Fruit fly (Drosophila melanogaster) whole organism, embryonic: ENCODE data around the gene Unc50.

Source experiments
- Antp ChIP-seq: fragments of 200-800 bp; sonication (Bioruptor generic); optimal IDR thresholded peaks from 3 replicates; lab custom pipeline; 2016; ENCODE audit warnings: missing biosample characterization, missing genetic modification characterization
- Atf3 ChIP-seq: fragments of 200-800 bp; sonication (Bioruptor generic); optimal IDR thresholded peaks from 3 replicates; lab custom pipeline; 2016; ENCODE audit warnings: missing biosample characterization, missing genetic modification characterization
- Bteb2 ChIP-seq: fragments of 200-800 bp; sonication (Bioruptor generic); optimal IDR thresholded peaks from 2 replicates; lab custom pipeline; 2016; ENCODE audit warnings: missing biosample characterization, missing genetic modification characterization
- CG10209 ChIP-seq: fragments of 200-800 bp; sonication (Bioruptor generic); optimal IDR thresholded peaks from 3 replicates; lab custom pipeline; 2017; ENCODE audit warnings: missing biosample characterization, mild to moderate bottlenecking, missing genetic modification characterization, missing genetic modification reagents
- CG1024 ChIP-seq: fragments of 200-800 bp; sonication (Bioruptor generic); IDR thresholded peaks from 2 replicates; pipeline ENCODE4 v1.3.6; 2022; ENCODE audit warnings: missing biosample characterization, missing genetic modification characterization
- CG10366 ChIP-seq: fragments of 200-800 bp; sonication (Bioruptor generic); IDR thresholded peaks from 2 replicates; pipeline ENCODE4 v1.3.6; 2022; ENCODE audit warnings: missing biosample characterization, missing genetic modification characterization
- CG11723 ChIP-seq: fragments of 200-800 bp; sonication (Bioruptor generic); optimal IDR thresholded peaks from 2 replicates; lab custom pipeline; 2017; ENCODE audit warnings: missing biosample characterization, mild to moderate bottlenecking, missing genetic modification characterization
- CG12155 ChIP-seq: fragments of 200-800 bp; sonication (Bioruptor generic); optimal IDR thresholded peaks from 3 replicates; lab custom pipeline; 2016; ENCODE audit warnings: missing biosample characterization, missing genetic modification characterization
- CG13624 ChIP-seq: fragments of 200-800 bp; sonication (Bioruptor generic); optimal IDR thresholded peaks from 2 replicates; lab custom pipeline; 2016; ENCODE audit warnings: missing biosample characterization, missing genetic modification characterization
- CG14667 ChIP-seq: fragments of 200-800 bp; sonication (Bioruptor generic); IDR thresholded peaks from 2 replicates; pipeline ENCODE4 v1.3.6; 2022; ENCODE audit warnings: missing biosample characterization, missing genetic modification characterization
- CG1529 ChIP-seq: fragments of 200-800 bp; sonication (Bioruptor generic); optimal IDR thresholded peaks from 3 replicates; lab custom pipeline; 2018; ENCODE audit warnings: missing biosample characterization, missing genetic modification characterization
- CG16863 ChIP-seq: fragments of 200-800 bp; sonication (Bioruptor generic); optimal IDR thresholded peaks from 3 replicates; lab custom pipeline; 2016; ENCODE audit warnings: missing biosample characterization, missing genetic modification characterization
- CG18619 ChIP-seq: fragments of 200-800 bp; sonication (Bioruptor generic); optimal IDR thresholded peaks from 3 replicates; lab custom pipeline; 2017; ENCODE audit warnings: missing biosample characterization, mild to moderate bottlenecking, missing genetic modification characterization
- CG3065 ChIP-seq: fragments of 200-800 bp; sonication (Bioruptor generic); optimal IDR thresholded peaks from 2 replicates; lab custom pipeline; 2016; ENCODE audit warnings: missing biosample characterization, missing genetic modification characterization
- CG31441 ChIP-seq: fragments of 200-800 bp; sonication (Bioruptor generic); IDR thresholded peaks from 2 replicates; pipeline ENCODE4 v1.3.6; 2022; ENCODE audit warnings: missing biosample characterization, missing genetic modification characterization
- CG4424 ChIP-seq: fragments of 200-800 bp; sonication (Bioruptor generic); optimal IDR thresholded peaks from 3 replicates; lab custom pipeline; 2016; ENCODE audit warnings: missing biosample characterization, missing genetic modification characterization
- CG5180 ChIP-seq: fragments of 200-800 bp; sonication (Bioruptor generic); optimal IDR thresholded peaks from 3 replicates; lab custom pipeline; 2017; ENCODE audit warnings: missing biosample characterization, missing genetic modification characterization, mild to moderate bottlenecking, moderate library complexity, missing genetic modification reagents
- CG6254 ChIP-seq: fragments of 200-800 bp; sonication (Bioruptor generic); optimal IDR thresholded peaks from 3 replicates; lab custom pipeline; 2017; ENCODE audit warnings: mild to moderate bottlenecking, missing biosample characterization, missing genetic modification reagents, missing genetic modification characterization
- CG6813 ChIP-seq: fragments of 200-800 bp; sonication (Bioruptor generic); optimal IDR thresholded peaks from 2 replicates; lab custom pipeline; 2017; ENCODE audit warnings: missing biosample characterization, missing genetic modification characterization, mild to moderate bottlenecking, moderate library complexity, missing genetic modification reagents
- CG7271 ChIP-seq: fragments of 200-800 bp; sonication (Bioruptor generic); optimal IDR thresholded peaks from 2 replicates; lab custom pipeline; 2018; ENCODE audit warnings: missing biosample characterization, mild to moderate bottlenecking, missing genetic modification characterization, moderate library complexity
- CG7357 ChIP-seq: fragments of 200-800 bp; sonication (Bioruptor generic); IDR thresholded peaks from 3 replicates; pipeline ENCODE4 v1.3.6; 2022; ENCODE audit warnings: missing biosample characterization, missing genetic modification characterization
- CG7786 ChIP-seq: fragments of 200-800 bp; sonication (Bioruptor generic); optimal IDR thresholded peaks from 2 replicates; lab custom pipeline; 2016; ENCODE audit warnings: missing biosample characterization, missing genetic modification characterization
- CG8765 ChIP-seq: fragments of 200-800 bp; sonication (Bioruptor generic); IDR thresholded peaks from 2 replicates; pipeline ENCODE4 v1.3.6; 2022; ENCODE audit warnings: missing biosample characterization, missing genetic modification characterization
- CG9215 ChIP-seq: fragments of 200-800 bp; sonication (Bioruptor generic); IDR thresholded peaks from 2 replicates; pipeline ENCODE4 v1.3.6; 2022; ENCODE audit warnings: missing biosample characterization, missing genetic modification characterization
- Chrac-16 ChIP-seq: fragments of 200-800 bp; sonication (Bioruptor generic); optimal IDR thresholded peaks from 3 replicates; lab custom pipeline; 2016; ENCODE audit warnings: missing biosample characterization, missing genetic modification characterization
- CoRest ChIP-seq: fragments of 200-800 bp; sonication (Bioruptor generic); optimal IDR thresholded peaks from 3 replicates; lab custom pipeline; 2018; ENCODE audit warnings: missing biosample characterization, mild to moderate bottlenecking, missing genetic modification characterization, moderate library complexity
- CrebB ChIP-seq: fragments of 200-800 bp; sonication (Bioruptor generic); optimal IDR thresholded peaks from 3 replicates; lab custom pipeline; 2018; ENCODE audit warnings: missing biosample characterization, mild to moderate bottlenecking, missing genetic modification characterization
- Dip2 ChIP-seq: fragments of 200-800 bp; sonication (Bioruptor generic); IDR thresholded peaks from 2 replicates; pipeline ENCODE4 v1.3.6; 2022; ENCODE audit warnings: missing biosample characterization, missing genetic modification characterization
- HHEX ChIP-seq: fragments of 200-800 bp; sonication (Bioruptor generic); optimal IDR thresholded peaks from 3 replicates; lab custom pipeline; 2017; ENCODE audit warnings: missing biosample characterization, mild to moderate bottlenecking, missing genetic modification characterization, missing genetic modification reagents
- HLHmδ ChIP-seq: fragments of 200-800 bp; sonication (Bioruptor generic); optimal IDR thresholded peaks from 2 replicates; lab custom pipeline; 2018; ENCODE audit warnings: missing biosample characterization, mild to moderate bottlenecking, missing genetic modification characterization, moderate library complexity
- Hr51 ChIP-seq, 2 experiments: fragments of 200-800 bp; sonication (Bioruptor generic); optimal IDR thresholded peaks; 2 replicates in 1 of 2; 3 replicates in 1 of 2; lab custom pipeline; 2016 to 2018; ENCODE audit warnings: missing biosample characterization in 2 of 2, missing genetic modification characterization in 2 of 2, mild to moderate bottlenecking in 1 of 2, moderate library complexity in 1 of 2
- Lpt ChIP-seq: fragments of >200 bp; optimal IDR thresholded peaks from 2 replicates; lab custom pipeline; 2018; ENCODE audit warnings: missing biosample characterization, missing genetic modification characterization
- TFAM ChIP-seq: fragments of 200-800 bp; sonication (Bioruptor generic); optimal IDR thresholded peaks from 2 replicates; lab custom pipeline; 2017; ENCODE audit warnings: missing biosample characterization, missing genetic modification characterization, inconsistent platforms
- ato ChIP-seq: fragments of 200-800 bp; sonication (Bioruptor generic); IDR thresholded peaks from 2 replicates; pipeline ENCODE4 v1.3.6; 2022; ENCODE audit warnings: missing biosample characterization, missing genetic modification characterization; ENCODE audit not compliant: partially characterized antibody
- cad ChIP-seq: fragments of >200 bp; optimal IDR thresholded peaks from 2 replicates; lab custom pipeline; 2017; ENCODE audit warnings: missing biosample characterization, missing genetic modification characterization
- ewg ChIP-seq: fragments of 200-800 bp; sonication (Bioruptor generic); optimal IDR thresholded peaks from 3 replicates; lab custom pipeline; 2017; ENCODE audit warnings: mild to moderate bottlenecking, missing biosample characterization, missing genetic modification reagents, missing genetic modification characterization
- fd102C ChIP-seq: fragments of 200-800 bp; sonication (Bioruptor generic); optimal IDR thresholded peaks from 2 replicates; lab custom pipeline; 2018; ENCODE audit warnings: missing biosample characterization, mild to moderate bottlenecking, missing genetic modification characterization, moderate library complexity
- gro ChIP-seq: fragments of 200-800 bp; sonication (Bioruptor generic); optimal IDR thresholded peaks from 2 replicates; lab custom pipeline; 2016; ENCODE audit warnings: missing biosample characterization, missing genetic modification characterization
- insv ChIP-seq, 2 experiments: fragments of 200-800 bp; sonication (Bioruptor generic); optimal IDR thresholded peaks; 3 replicates each; lab custom pipeline; 2016 to 2018; ENCODE audit warnings: missing biosample characterization in 2 of 2, missing genetic modification characterization in 2 of 2
- jumu ChIP-seq: fragments of 200-800 bp; sonication (Bioruptor generic); optimal IDR thresholded peaks from 3 replicates; lab custom pipeline; 2016; ENCODE audit warnings: missing biosample characterization, missing genetic modification characterization
- kni ChIP-seq: fragments of 200-800 bp; sonication (Bioruptor generic); optimal IDR thresholded peaks from 3 replicates; lab custom pipeline; 2017; ENCODE audit warnings: mild to moderate bottlenecking, missing biosample characterization, missing genetic modification reagents, missing genetic modification characterization
- lbe ChIP-seq: fragments of 200-800 bp; sonication (Bioruptor generic); optimal IDR thresholded peaks from 2 replicates; lab custom pipeline; 2016; ENCODE audit warnings: missing biosample characterization, mild to moderate bottlenecking, missing genetic modification characterization
- mld ChIP-seq: fragments of 200-800 bp; sonication (Bioruptor generic); IDR thresholded peaks from 3 replicates; pipeline ENCODE4 v1.3.6; 2022; ENCODE audit warnings: missing biosample characterization, missing genetic modification characterization; ENCODE audit not compliant: partially characterized antibody
- pfk ChIP-seq: fragments of 200-800 bp; sonication (Bioruptor generic); optimal IDR thresholded peaks from 2 replicates; lab custom pipeline; 2018; ENCODE audit warnings: missing biosample characterization, mild to moderate bottlenecking, missing genetic modification characterization, moderate library complexity
- run ChIP-seq: fragments of 200-800 bp; sonication (Bioruptor generic); optimal IDR thresholded peaks from 3 replicates; lab custom pipeline; 2018; ENCODE audit warnings: missing biosample characterization, mild to moderate bottlenecking, missing genetic modification characterization
- sc ChIP-seq, 3 experiments: fragments of >200 bp in 2 of 3; fragments of 200-800 bp in 1 of 3; sonication (Bioruptor generic) in 1 of 3; optimal IDR thresholded peaks; 2 replicates in 2 of 3; 3 replicates in 1 of 3; lab custom pipeline; 2017; ENCODE audit warnings: mild to moderate bottlenecking in 1 of 3, missing biosample characterization in 1 of 3, missing genetic modification characterization in 1 of 3, missing genetic modification reagents in 1 of 3
- schlank ChIP-seq: fragments of 200-800 bp; sonication (Bioruptor generic); optimal IDR thresholded peaks from 2 replicates; lab custom pipeline; 2018; ENCODE audit warnings: missing biosample characterization, mild to moderate bottlenecking, missing genetic modification characterization
- sim ChIP-seq: fragments of 200-800 bp; sonication (Bioruptor generic); IDR thresholded peaks from 2 replicates; pipeline ENCODE4 v1.3.6; 2022; ENCODE audit warnings: missing biosample characterization, missing genetic modification characterization
- ssp ChIP-seq: fragments of 200-800 bp; sonication (Bioruptor generic); IDR thresholded peaks from 2 replicates; pipeline ENCODE4 v1.3.6; 2022; ENCODE audit warnings: missing biosample characterization, missing genetic modification characterization
- sug ChIP-seq: fragments of 200-800 bp; optimal IDR thresholded peaks from 2 replicates; lab custom pipeline; 2019; ENCODE audit warnings: missing biosample characterization, mild to moderate bottlenecking, missing genetic modification characterization, moderate library complexity

The Unc50 gene

dm6 chr3R:8715851-8716550, 39.6 kb upstream of the Unc50 start, which contains the start of gene TMEM216 (continued):
- no peak for TF ChIP-seq CG14667
- no peak for TF ChIP-seq CG6254 (GFP tag; lab: Kevin White, UChicago)
- TF ChIP-seq CG7786 (GFP tag; lab: Kevin White, UChicago) = no peak
- peak; percentile 18; the same call in 1 of the 2 replicates for TF ChIP-seq ato (GFP tag; lab: Robert Waterston, UW)
- no peak for TF ChIP-seq mld (GFP tag; lab: Robert Waterston, UW)
- TF ChIP-seq sug (tag; lab: Kevin White, UChicago) = peak; percentile 29
- TF ChIP-seq CG7357 (GFP tag; lab: Robert Waterston, UW) = no peak
- no peak for TF ChIP-seq Atf3 (GFP tag; lab: Kevin White, UChicago)
- no peak for TF ChIP-seq schlank (tag; lab: Kevin White, UChicago)
- no peak for TF ChIP-seq CG11723
- no peak for TF ChIP-seq CG1529 (GFP tag; lab: Kevin White, UChicago)
- no peak for TF ChIP-seq cad (GFP tag; lab: Kevin White, UChicago)
- no peak for TF ChIP-seq CG10209 (GFP tag; lab: Kevin White, UChicago)
- TF ChIP-seq CG6813 (GFP tag; lab: Kevin White, UChicago) = no peak
- TF ChIP-seq CG1024 = no peak
- no peak for TF ChIP-seq HLHmδ
- TF ChIP-seq insv (GFP tag; optimal IDR thresholded peaks at IDR 0.05; lab: Kevin White, UChicago) = peak in 1 of 2 experiments; percentile 73
- no peak for TF ChIP-seq CG10366 (GFP tag; lab: Robert Waterston, UW)
- no peak for TF ChIP-seq HHEX (GFP tag; lab: Kevin White, UChicago)
- TF ChIP-seq TFAM (GFP tag; lab: Kevin White, UChicago) = no peak
- peak; percentile 10 for TF ChIP-seq CG7271 (tag; lab: Kevin White, UChicago)
- TF ChIP-seq CG16863 (GFP tag; lab: Kevin White, UChicago) = no peak
- TF ChIP-seq Bteb2 (GFP tag; lab: Kevin White, UChicago) = no peak
- TF ChIP-seq run (tag; lab: Kevin White, UChicago) = no peak
- TF ChIP-seq CrebB = no peak
- no peak for TF ChIP-seq Antp (GFP tag; lab: Kevin White, UChicago)
- no peak for TF ChIP-seq CG31441 (GFP tag; lab: Robert Waterston, UW)
- no peak for TF ChIP-seq sc (optimal IDR thresholded peaks at IDR 0.05; lab: Kevin White, UChicago)
- no peak for TF ChIP-seq sc (GFP tag; optimal IDR thresholded peaks at IDR 0.05; lab: Kevin White, UChicago)
- no peak for TF ChIP-seq CG18619
- TF ChIP-seq gro = peak; percentile 24
- no peak for TF ChIP-seq CG4424 (GFP tag; lab: Kevin White, UChicago)
- no peak for TF ChIP-seq CG8765 (GFP tag; lab: Robert Waterston, UW)
- TF ChIP-seq CG9215 (GFP tag; lab: Robert Waterston, UW) = no peak
- TF ChIP-seq CG12155 (GFP tag; lab: Kevin White, UChicago) = peak; percentile 4
- TF ChIP-seq lbe (GFP tag; lab: Kevin White, UChicago) = peak; percentile 11
- TF ChIP-seq kni (GFP tag; lab: Kevin White, UChicago) = no peak
- TF ChIP-seq CoRest (tag; lab: Kevin White, UChicago) = peak; percentile 50
- no peak for TF ChIP-seq Lpt (GFP tag; lab: Kevin White, UChicago)
- no peak for TF ChIP-seq ssp (GFP tag; lab: Robert Waterston, UW)
- no peak for TF ChIP-seq fd102C (GFP tag; lab: Kevin White, UChicago)
- no peak for TF ChIP-seq ewg (GFP tag; lab: Kevin White, UChicago)
- TF ChIP-seq Hr51 (GFP tag; optimal IDR thresholded peaks at IDR 0.05; lab: Kevin White, UChicago) = no peak
- no peak for TF ChIP-seq CG5180 (GFP tag; lab: Kevin White, UChicago)
- no peak for TF ChIP-seq sim (GFP tag; lab: Robert Waterston, UW)
- no peak for TF ChIP-seq CG3065 (GFP tag; lab: Kevin White, UChicago)
- no peak for TF ChIP-seq Dip2
- TF ChIP-seq pfk (GFP tag; lab: Kevin White, UChicago) = no peak
- TF ChIP-seq Chrac-16 (GFP tag; lab: Kevin White, UChicago) = no peak
- TF ChIP-seq jumu (GFP tag; lab: Kevin White, UChicago) = no peak
- no peak for TF ChIP-seq CG13624 (GFP tag; lab: Kevin White, UChicago)
